Fruit fly (Drosophila melanogaster) whole organism, embryonic: ENCODE data around the gene CG33181.

Source experiments
- Bgb ChIP-seq: fragments of 200-800 bp; sonication (Bioruptor generic); IDR thresholded peaks from 2 replicates; pipeline ENCODE4 v1.3.6; 2022; ENCODE audit warnings: missing biosample characterization, missing genetic modification characterization; ENCODE audit not compliant: partially characterized antibody
- CG12299 ChIP-seq: fragments of 200-800 bp; sonication (Bioruptor generic); optimal IDR thresholded peaks from 2 replicates; lab custom pipeline; 2018; ENCODE audit warnings: missing biosample characterization, mild to moderate bottlenecking, missing genetic modification characterization
- CG9817 ChIP-seq: fragments of 200-800 bp; sonication (Bioruptor generic); optimal IDR thresholded peaks from 2 replicates; lab custom pipeline; 2018; ENCODE audit warnings: missing biosample characterization, mild to moderate bottlenecking, missing genetic modification characterization, moderate library complexity
- MBD-R2 ChIP-seq: fragments of 200-800 bp; sonication (Bioruptor generic); IDR thresholded peaks from 2 replicates; pipeline ENCODE4 v1.3.6; 2022; ENCODE audit warnings: missing biosample characterization, missing genetic modification characterization
- gsb ChIP-seq: fragments of 200-800 bp; sonication (Bioruptor generic); IDR thresholded peaks from 2 replicates; pipeline ENCODE4 v1.3.6; 2022; ENCODE audit warnings: missing biosample characterization, missing genetic modification characterization
- tx ChIP-seq: fragments of 200-800 bp; sonication (Bioruptor generic); optimal IDR thresholded peaks from 2 replicates; lab custom pipeline; 2016; ENCODE audit warnings: missing biosample characterization, missing genetic modification characterization

DNA sequence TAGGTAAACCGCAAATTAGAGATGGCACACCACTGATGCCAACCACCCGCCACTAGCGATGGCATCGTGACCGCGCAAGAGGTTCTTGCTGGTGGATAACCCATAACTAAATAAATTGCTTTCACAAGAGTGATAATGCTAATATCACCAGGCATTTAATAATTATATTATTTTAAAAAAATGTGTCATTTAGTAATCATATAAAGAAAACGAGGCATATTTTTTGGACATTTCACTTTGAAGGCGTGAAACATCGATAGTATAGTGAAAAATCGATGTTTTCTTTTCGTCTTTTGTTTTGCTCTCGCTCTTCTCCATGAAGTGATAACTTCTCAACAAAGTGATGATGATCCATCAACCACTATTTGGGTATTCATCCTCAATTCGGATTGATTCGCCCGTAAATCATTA lies 69.6 kb downstream of the CG33181 start, which contains the start of gene IntS4:
- TF ChIP-seq MBD-R2 (peak; percentile 92), CG9817 (tag; lab: Kevin White, UChicago) (no peak), gsb (GFP tag; lab: Robert Waterston, UW) (no peak), tx (no peak), Bgb (GFP tag; lab: Robert Waterston, UW) (peak; percentile 90), CG12299 (tag; lab: Kevin White, UChicago) (peak; percentile 9)
